Worm (Caenorhabditis elegans): ENCODE results near the gene C52E2.2.
"Not testable (repeated sequence)": the region's sequence is repeated elsewhere in the genome, so short reads cannot be mapped to it uniquely, and the experiment has no call there.

Gene C52E2.2

ce11 chrII:1862334-1862733, 9.7 kb downstream of the C52E2.2 start, which contains the start of gene fbxb-98:
Gene fbxb-98, plus strand, starts transcription at chrII:1862634.
- TF ChIP-seq ztf-23 (GFP tag; IDR thresholded peaks at IDR 0.05); ref-1 (GFP tag; conservative IDR thresholded peaks at IDR 0.05); cog-1 (tag; optimal IDR thresholded peaks at IDR 0.05): not testable (repeated sequence)

ce11 chrII:1864278-1864677, 11.7 kb downstream of the C52E2.2 start, which contains the start of gene C16C4.17:
Gene C16C4.17, plus strand, starts transcription at chrII:1864578.
- TF ChIP-seq T22C8.4 (GFP tag; IDR thresholded peaks at IDR 0.05) = no peak
- no peak for TF ChIP-seq klf-2 (GFP tag; conservative IDR thresholded peaks at IDR 0.05)
- TF ChIP-seq cog-1 (tag; optimal IDR thresholded peaks at IDR 0.05) = no peak
- no peak for TF ChIP-seq flt-1 (GFP tag; IDR thresholded peaks at IDR 0.05)
- no peak for TF ChIP-seq med-1 (GFP tag; optimal IDR thresholded peaks at IDR 0.05; ENCODE audit: insufficient read depth)
- TF ChIP-seq ref-1 (GFP tag; conservative IDR thresholded peaks at IDR 0.05) = no peak
- TF ChIP-seq tab-1 (GFP tag; IDR thresholded peaks at IDR 0.05) = no peak
- TF ChIP-seq ztf-29 (GFP tag; IDR thresholded peaks at IDR 0.05) = no peak
- TF ChIP-seq ztf-23 (GFP tag; IDR thresholded peaks at IDR 0.05) = no peak

- TF ChIP-seq ref-1 (GFP tag; conservative IDR thresholded peaks at IDR 0.05) (no peak), cog-1 (tag; optimal IDR thresholded peaks at IDR 0.05) (no peak), tab-1 (GFP tag; IDR thresholded peaks at IDR 0.05) (no peak), T22C8.4 (GFP tag; IDR thresholded peaks at IDR 0.05) (no peak), klf-2 (GFP tag; conservative IDR thresholded peaks at IDR 0.05) (no peak), ztf-23 (GFP tag; IDR thresholded peaks at IDR 0.05) (no peak), ztf-29 (GFP tag; IDR thresholded peaks at IDR 0.05) (no peak), flt-1 (GFP tag; IDR thresholded peaks at IDR 0.05) (no peak), med-1 (GFP tag; optimal IDR thresholded peaks at IDR 0.05; ENCODE audit: insufficient read depth) (no peak)
Measured at ce11 chrII:1865683-1866431, 13.3 kb downstream of the C52E2.2 start, which contains the start of gene math-15. Gene math-15, plus strand, starts transcription at chrII:1866381.

ce11 chrII:1869120-1869519, 16.5 kb downstream of the C52E2.2 start, which contains the start of gene math-14:
Gene math-14, plus strand, starts transcription at chrII:1869420.
- TF ChIP-seq flt-1 (GFP tag; IDR thresholded peaks at IDR 0.05) = no peak
- TF ChIP-seq klf-2 (GFP tag; conservative IDR thresholded peaks at IDR 0.05) = no peak
- TF ChIP-seq med-1 (GFP tag; optimal IDR thresholded peaks at IDR 0.05; ENCODE audit: insufficient read depth) = no peak
- no peak for TF ChIP-seq T22C8.4 (GFP tag; IDR thresholded peaks at IDR 0.05)
- TF ChIP-seq ztf-23 (GFP tag; IDR thresholded peaks at IDR 0.05) = no peak
- TF ChIP-seq ref-1 (GFP tag; conservative IDR thresholded peaks at IDR 0.05) = no peak

- TF ChIP-seq ztf-29 (GFP tag; IDR thresholded peaks at IDR 0.05) = no peak
Measured at ce11 chrII:1870875-1871592, 18.4 kb downstream of the C52E2.2 start, which contains the start of gene math-10. Gene math-10, plus strand, starts transcription at chrII:1871542.

ce11 chrII:1875658-1876057, 23.1 kb downstream of the C52E2.2 start, which contains the start of gene math-13:
Gene math-13, plus strand, starts transcription at chrII:1875958.
- TF ChIP-seq ztf-29 (GFP tag; IDR thresholded peaks at IDR 0.05) (no peak), tab-1 (GFP tag; IDR thresholded peaks at IDR 0.05) (no peak), T22C8.4 (GFP tag; IDR thresholded peaks at IDR 0.05) (no peak), ref-1 (GFP tag; conservative IDR thresholded peaks at IDR 0.05) (no peak), med-1 (GFP tag; optimal IDR thresholded peaks at IDR 0.05; ENCODE audit: insufficient read depth) (no peak), ztf-23 (GFP tag; IDR thresholded peaks at IDR 0.05) (no peak), klf-2 (GFP tag; conservative IDR thresholded peaks at IDR 0.05) (no peak), flt-1 (GFP tag; IDR thresholded peaks at IDR 0.05) (no peak), cog-1 (tag; optimal IDR thresholded peaks at IDR 0.05) (no peak)

- no peak for TF ChIP-seq T22C8.4 (GFP tag; IDR thresholded peaks at IDR 0.05)
- no peak for TF ChIP-seq ztf-23 (GFP tag; IDR thresholded peaks at IDR 0.05)
Measured at ce11 chrII:1878663-1879062, 26.1 kb downstream of the C52E2.2 start, which contains the start of gene math-16. Gene math-16, minus strand, starts transcription at chrII:1878763.

ce11 chrII:1882705-1883104, 30.1 kb downstream of the C52E2.2 start, which contains the start of gene math-5:
Gene math-5, minus strand, starts transcription at chrII:1882805.
- TF ChIP-seq ztf-23 (GFP tag; IDR thresholded peaks at IDR 0.05) (no peak), ref-1 (GFP tag; conservative IDR thresholded peaks at IDR 0.05) (no peak), T22C8.4 (GFP tag; IDR thresholded peaks at IDR 0.05) (no peak), med-1 (GFP tag; optimal IDR thresholded peaks at IDR 0.05; ENCODE audit: insufficient read depth) (no peak), klf-2 (GFP tag; conservative IDR thresholded peaks at IDR 0.05) (no peak), tab-1 (GFP tag; IDR thresholded peaks at IDR 0.05) (no peak), cog-1 (tag; optimal IDR thresholded peaks at IDR 0.05) (no peak), ztf-29 (GFP tag; IDR thresholded peaks at IDR 0.05) (no peak), flt-1 (GFP tag; IDR thresholded peaks at IDR 0.05) (no peak)

- TF ChIP-seq klf-2 (GFP tag; conservative IDR thresholded peaks at IDR 0.05) = no peak
- no peak for TF ChIP-seq ztf-29 (GFP tag; IDR thresholded peaks at IDR 0.05)
- TF ChIP-seq cog-1 (tag; optimal IDR thresholded peaks at IDR 0.05) = no peak
- no peak for TF ChIP-seq tab-1 (GFP tag; IDR thresholded peaks at IDR 0.05)
- no peak for TF ChIP-seq ref-1 (GFP tag; conservative IDR thresholded peaks at IDR 0.05)
- TF ChIP-seq ztf-23 (GFP tag; IDR thresholded peaks at IDR 0.05) = no peak
- no peak for TF ChIP-seq T22C8.4 (GFP tag; IDR thresholded peaks at IDR 0.05)
- TF ChIP-seq flt-1 (GFP tag; IDR thresholded peaks at IDR 0.05) = no peak
- no peak for TF ChIP-seq med-1 (GFP tag; optimal IDR thresholded peaks at IDR 0.05; ENCODE audit: insufficient read depth)
Measured at ce11 chrII:1884635-1885034, 32.0 kb downstream of the C52E2.2 start, which contains the start of gene math-6. Gene math-6, minus strand, starts transcription at chrII:1884735.
